Worm (Caenorhabditis elegans) whole organism, L1 larva: ENCODE data around the gene T10G3.1.

Experiments
- C16A3.4 ChIP-seq: fragments of 150-350 bp; optimal IDR thresholded peaks from 2 replicates; lab custom pipeline; 2014; ENCODE audit warnings: missing biosample characterization, missing genetic modification characterization
- C34B4.2 ChIP-seq: sonication (generic microtip); optimal IDR thresholded peaks from 2 replicates; lab custom pipeline; 2017; ENCODE audit warnings: mild to moderate bottlenecking, missing genetic modification characterization, missing compliant biosample characterization
- F16B12.6 ChIP-seq: fragments of 150-350 bp; optimal IDR thresholded peaks from 2 replicates; lab custom pipeline; 2014; ENCODE audit warnings: missing biosample characterization, missing genetic modification characterization
- Y116A8C.19 ChIP-seq: sonication (generic microtip); optimal IDR thresholded peaks from 2 replicates; lab custom pipeline; 2016; ENCODE audit warnings: missing compliant biosample characterization, missing genetic modification characterization, borderline replicate concordance
- aha-1 ChIP-seq: fragments of 150-350 bp; optimal IDR thresholded peaks from 2 replicates; lab custom pipeline; 2014; ENCODE audit warnings: missing biosample characterization, missing genetic modification characterization
- aly-2 ChIP-seq: fragments of 150-350 bp; optimal IDR thresholded peaks from 2 replicates; lab custom pipeline; 2014; ENCODE audit warnings: missing biosample characterization, missing genetic modification characterization
- blmp-1 ChIP-seq: fragments of 150-350 bp; optimal IDR thresholded peaks from 2 replicates; lab custom pipeline; 2014; ENCODE audit warnings: missing biosample characterization, missing genetic modification characterization
- ceh-63 ChIP-seq: fragments of 200-800 bp; sonication (Bioruptor generic); optimal IDR thresholded peaks from 2 replicates; lab custom pipeline; 2018; ENCODE audit warnings: mild to moderate bottlenecking, missing genetic modification characterization, missing compliant biosample characterization
- ceh-8 ChIP-seq: fragments of 200-800 bp; sonication (Bioruptor generic); optimal IDR thresholded peaks from 2 replicates; lab custom pipeline; 2018; ENCODE audit warnings: mild to moderate bottlenecking, missing genetic modification characterization, moderate library complexity, missing compliant biosample characterization
- ceh-88 ChIP-seq: fragments of 200-800 bp; sonication (Bioruptor generic); IDR thresholded peaks from 2 replicates; pipeline ENCODE4 v1.3.6; 2022; ENCODE audit warnings: missing genetic modification characterization, missing compliant biosample characterization
- ceh-90 ChIP-seq: sonication (generic microtip); optimal IDR thresholded peaks from 2 replicates; lab custom pipeline; 2016; ENCODE audit warnings: missing genetic modification characterization, missing compliant biosample characterization
- ces-1 ChIP-seq: fragments of 150-350 bp; optimal IDR thresholded peaks from 2 replicates; lab custom pipeline; 2014; ENCODE audit warnings: missing biosample characterization, missing genetic modification reagents, missing genetic modification characterization
- dpl-1 ChIP-seq, 3 experiments: fragments of 150-350 bp in 2 of 3; sonication (generic microtip) in 1 of 3; optimal IDR thresholded peaks; 2 replicates each; lab custom pipeline; 2014 to 2017; ENCODE audit warnings: missing biosample characterization in 3 of 3, missing genetic modification characterization in 3 of 3, missing genetic modification reagents in 3 of 3
- efl-3 ChIP-seq: fragments of 200-800 bp; sonication (Bioruptor generic); optimal IDR thresholded peaks from 2 replicates; lab custom pipeline; 2018; ENCODE audit warnings: mild to moderate bottlenecking, missing genetic modification characterization, missing compliant biosample characterization
- elt-2 ChIP-seq: sonication (generic microtip); optimal IDR thresholded peaks from 2 replicates; lab custom pipeline; 2016; ENCODE audit warnings: missing genetic modification characterization, mild to moderate bottlenecking, inconsistent platforms, missing compliant biosample characterization, missing genetic modification reagents
- fos-1 ChIP-seq: fragments of 150-350 bp; optimal IDR thresholded peaks from 2 replicates; lab custom pipeline; 2014; ENCODE audit warnings: missing biosample characterization, missing genetic modification characterization
- hlh-17 ChIP-seq: fragments of 200-800 bp; sonication (Bioruptor generic); optimal IDR thresholded peaks from 2 replicates; lab custom pipeline; 2018; ENCODE audit warnings: missing genetic modification characterization, mild to moderate bottlenecking, missing compliant biosample characterization, moderate library complexity, borderline replicate concordance
- hlh-4 ChIP-seq: sonication (generic microtip); optimal IDR thresholded peaks from 2 replicates; lab custom pipeline; 2016; ENCODE audit warnings: mild to moderate bottlenecking, missing genetic modification characterization, missing compliant biosample characterization
- hpl-2 ChIP-seq: fragments of 150-350 bp; optimal IDR thresholded peaks from 2 replicates; lab custom pipeline; 2014; ENCODE audit warnings: missing biosample characterization, missing genetic modification reagents, missing genetic modification characterization
- jun-1 ChIP-seq: fragments of 150-350 bp; optimal IDR thresholded peaks from 2 replicates; lab custom pipeline; 2014; ENCODE audit warnings: missing biosample characterization, missing genetic modification reagents, missing genetic modification characterization
- lir-3 ChIP-seq: sonication (generic microtip); optimal IDR thresholded peaks from 2 replicates; lab custom pipeline; 2016; ENCODE audit warnings: mild to moderate bottlenecking, missing genetic modification characterization, moderate library complexity, missing compliant biosample characterization; ENCODE audit not compliant: poor library complexity
- mab-9 ChIP-seq: fragments of 200-800 bp; sonication (Bioruptor generic); IDR thresholded peaks from 2 replicates; pipeline ENCODE4 v1.3.6; 2022; ENCODE audit warnings: missing genetic modification reagents, missing genetic modification characterization, missing compliant biosample characterization
- mef-2 ChIP-seq: fragments of 150-350 bp; optimal IDR thresholded peaks from 2 replicates; lab custom pipeline; 2014; ENCODE audit warnings: missing biosample characterization, missing genetic modification characterization
- mep-1 ChIP-seq: fragments of 150-350 bp; optimal IDR thresholded peaks from 2 replicates; lab custom pipeline; 2014; ENCODE audit warnings: missing biosample characterization, missing genetic modification characterization
- nhr-11 ChIP-seq: fragments of 150-350 bp; optimal IDR thresholded peaks from 2 replicates; lab custom pipeline; 2014; ENCODE audit warnings: missing biosample characterization, missing genetic modification characterization
- nhr-19 ChIP-seq: fragments of 200-800 bp; sonication (Bioruptor generic); conservative IDR thresholded peaks from 2 replicates; pipeline ENCODE4 v1.3.6; 2022; ENCODE audit warnings: missing genetic modification characterization, missing compliant biosample characterization
- nhr-28 ChIP-seq: fragments of 150-350 bp; optimal IDR thresholded peaks from 2 replicates; lab custom pipeline; 2014; ENCODE audit warnings: missing biosample characterization, missing genetic modification characterization
- nhr-47 ChIP-seq: sonication (generic microtip); optimal IDR thresholded peaks from 2 replicates; lab custom pipeline; 2016; ENCODE audit warnings: mild to moderate bottlenecking, missing genetic modification characterization, moderate library complexity, missing compliant biosample characterization
- nhr-76 ChIP-seq: sonication (generic microtip); optimal IDR thresholded peaks from 2 replicates; lab custom pipeline; 2017; ENCODE audit warnings: missing biosample characterization, missing genetic modification characterization
- nhr-85 ChIP-seq: sonication (generic microtip); peaks from one replicate; lab custom pipeline; 2016; ENCODE audit warnings: missing genetic modification characterization, inconsistent platforms, missing compliant biosample characterization
- nhr-90 ChIP-seq: sonication (generic microtip); optimal IDR thresholded peaks from 2 replicates; lab custom pipeline; 2016; ENCODE audit warnings: mild to moderate bottlenecking, missing genetic modification characterization, missing compliant biosample characterization; ENCODE audit not compliant: poor library complexity
- pax-3 ChIP-seq: fragments of 200-800 bp; sonication (Bioruptor generic); optimal IDR thresholded peaks from 2 replicates; lab custom pipeline; 2018; ENCODE audit warnings: mild to moderate bottlenecking, missing genetic modification characterization, moderate library complexity, missing compliant biosample characterization
- pqm-1 ChIP-seq: sonication (generic microtip); optimal IDR thresholded peaks from 3 replicates; lab custom pipeline; 2017; ENCODE audit warnings: missing biosample characterization, missing genetic modification characterization
- sptf-1 ChIP-seq: fragments of 150-350 bp; optimal IDR thresholded peaks from 2 replicates; lab custom pipeline; 2014; ENCODE audit warnings: missing biosample characterization, missing genetic modification characterization
- sup-37 ChIP-seq: fragments of 200-800 bp; sonication (Bioruptor generic); optimal IDR thresholded peaks from 2 replicates; lab custom pipeline; 2018; ENCODE audit warnings: mild to moderate bottlenecking, missing genetic modification characterization, missing compliant biosample characterization
- swsn-7 ChIP-seq: sonication (generic microtip); optimal IDR thresholded peaks from 2 replicates; lab custom pipeline; 2016; ENCODE audit warnings: missing genetic modification characterization, missing compliant biosample characterization
- tbx-2 ChIP-seq: sonication (generic microtip); optimal IDR thresholded peaks from 2 replicates; lab custom pipeline; 2016; ENCODE audit warnings: missing genetic modification characterization, missing compliant biosample characterization
- unc-130 ChIP-seq: fragments of 150-350 bp; optimal IDR thresholded peaks from 2 replicates; lab custom pipeline; 2017; ENCODE audit warnings: missing biosample characterization, missing genetic modification characterization, inconsistent platforms
- unc-62 ChIP-seq: fragments of 150-350 bp; optimal IDR thresholded peaks from 2 replicates; lab custom pipeline; 2014; ENCODE audit warnings: missing biosample characterization, missing genetic modification reagents, missing genetic modification characterization
- unc-86 ChIP-seq: sonication (generic microtip); optimal IDR thresholded peaks from 2 replicates; lab custom pipeline; 2016; ENCODE audit warnings: missing genetic modification characterization, missing compliant biosample characterization
- vab-15 ChIP-seq: sonication (generic microtip); optimal IDR thresholded peaks from 2 replicates; lab custom pipeline; 2017; ENCODE audit warnings: missing genotype, mild to moderate bottlenecking, missing genetic modification characterization, missing compliant biosample characterization
- xbp-1 ChIP-seq: sonication (generic microtip); optimal IDR thresholded peaks from 2 replicates; lab custom pipeline; 2016; ENCODE audit warnings: missing genetic modification characterization, missing compliant biosample characterization
- ztf-4 ChIP-seq: fragments of 150-350 bp; optimal IDR thresholded peaks from 2 replicates; lab custom pipeline; 2014; ENCODE audit warnings: missing biosample characterization, missing genetic modification characterization

The T10G3.1 gene

ce11 chrV:13468190-13468765 is 5.2 kb downstream of the T10G3.1 start, which contains the start of the genes F25H9.6 and F25H9.7 (continued):
- TF ChIP-seq mep-1 (tag; lab: Kevin White, UChicago) (peak; percentile 89), nhr-19 (GFP tag; lab: Robert Waterston, UW) (peak; percentile 93), sup-37 (peak; percentile 80), hpl-2 (GFP tag; lab: Kevin White, UChicago) (peak; percentile 27), fos-1 (peak; percentile 72), ceh-63 (GFP tag; lab: Kevin White, UChicago) (peak; percentile 94), elt-2 (tag; lab: Kevin White, UChicago) (peak; percentile 87), sptf-1 (tag; lab: Kevin White, UChicago) (no peak), hlh-17 (GFP tag; lab: Kevin White, UChicago) (peak; percentile 76), ztf-4 (tag; lab: Kevin White, UChicago) (peak; percentile 34), unc-130 (tag; lab: Kevin White, UChicago) (peak; percentile 47), pax-3 (peak; percentile 100), nhr-90 (tag; lab: Kevin White, UChicago) (peak; percentile 98), unc-86 (peak; percentile 88), tbx-2 (tag; lab: Kevin White, UChicago) (peak; percentile 97), jun-1 (tag; lab: Kevin White, UChicago) (peak; percentile 69), efl-3 (GFP tag; lab: Kevin White, UChicago) (peak; percentile 88), nhr-85 (tag; lab: Kevin White, UChicago) (peak; percentile 97), Y116A8C.19 (tag; lab: Kevin White, UChicago) (peak; percentile 98), C34B4.2 (tag; lab: Kevin White, UChicago) (peak; percentile 75), nhr-47 (tag; lab: Kevin White, UChicago) (peak; percentile 96), lir-3 (peak; percentile 99), swsn-7 (tag; lab: Kevin White, UChicago) (peak; percentile 94), vab-15 (tag; lab: Kevin White, UChicago) (peak; percentile 94), nhr-28 (no peak), ceh-88 (peak; percentile 74), nhr-76 (tag; lab: Kevin White, UChicago) (peak; percentile 48), aly-2 (tag; lab: Kevin White, UChicago) (peak; percentile 41), nhr-11 (peak; percentile 39), aha-1 (no peak), C16A3.4 (tag; lab: Kevin White, UChicago) (peak; percentile 56), unc-62 (GFP tag; lab: Kevin White, UChicago) (no peak), ces-1 (GFP tag; lab: Kevin White, UChicago) (no peak), dpl-1 (GFP tag; optimal IDR thresholded peaks at IDR 0.05; lab: Kevin White, UChicago) (peak; percentile 70 to 85 (median 79)), mab-9 (GFP tag; lab: Robert Waterston, UW) (peak; percentile 94), hlh-4 (tag; lab: Kevin White, UChicago) (peak; percentile 87), mef-2 (tag; lab: Kevin White, UChicago) (peak; percentile 52), xbp-1 (tag; lab: Kevin White, UChicago) (peak; percentile 91), blmp-1 (tag; lab: Kevin White, UChicago) (peak; percentile 60), pqm-1 (peak; percentile 28), F16B12.6 (tag; lab: Kevin White, UChicago) (peak; percentile 62), ceh-90 (tag; lab: Kevin White, UChicago) (peak; percentile 95), ceh-8 (GFP tag; lab: Kevin White, UChicago) (peak; percentile 93)
